Worm (Caenorhabditis elegans) whole organism, young adult: ENCODE measurements around the gene C56G2.15.

Source experiments
- B0019.2 ChIP-seq: fragments of 200-800 bp; sonication (Bioruptor generic); conservative IDR thresholded peaks from 2 replicates; pipeline ENCODE4 v1.3.6; 2022; ENCODE audit warnings: missing genetic modification reagents, missing genetic modification characterization, missing compliant biosample characterization
- F10E7.11 ChIP-seq: sonication (generic microtip); optimal IDR thresholded peaks from 2 replicates; lab custom pipeline; 2017; ENCODE audit warnings: mild to moderate bottlenecking, missing genetic modification characterization, moderate library complexity, missing compliant biosample characterization
- F37B4.10 ChIP-seq: fragments of 200-800 bp; sonication (Bioruptor generic); IDR thresholded peaks from 2 replicates; pipeline ENCODE4 v1.3.6; 2022; ENCODE audit warnings: missing genetic modification characterization, missing compliant biosample characterization
- F52B5.7 ChIP-seq: sonication (generic microtip); optimal IDR thresholded peaks from 2 replicates; lab custom pipeline; 2016; ENCODE audit warnings: mild to moderate bottlenecking, missing genetic modification characterization, missing compliant biosample characterization
- T07F8.4 ChIP-seq: sonication (generic microtip); optimal IDR thresholded peaks from 2 replicates; lab custom pipeline; 2016; ENCODE audit warnings: mild to moderate bottlenecking, missing genetic modification characterization, moderate library complexity, missing compliant biosample characterization
- Y56A3A.18 ChIP-seq: fragments of 200-800 bp; sonication (Bioruptor generic); IDR thresholded peaks from 2 replicates; pipeline ENCODE4 v1.3.6; 2022; ENCODE audit warnings: missing genetic modification reagents, missing genetic modification characterization, missing compliant biosample characterization
- Y79H2A.3 ChIP-seq: fragments of 200-800 bp; sonication (Bioruptor generic); conservative IDR thresholded peaks from 2 replicates; pipeline ENCODE4 v1.3.6; 2022; ENCODE audit warnings: missing genetic modification reagents, missing genetic modification characterization, missing compliant biosample characterization
- akir-1 ChIP-seq: fragments of 200-800 bp; sonication (Bioruptor generic); optimal IDR thresholded peaks from 2 replicates; lab custom pipeline; 2018; ENCODE audit warnings: mild to moderate bottlenecking, missing genetic modification characterization, moderate library complexity, missing compliant biosample characterization
- attf-5 ChIP-seq: fragments of 200-800 bp; sonication (Bioruptor generic); optimal IDR thresholded peaks from 2 replicates; lab custom pipeline; 2018; ENCODE audit warnings: mild to moderate bottlenecking, missing genetic modification characterization, missing compliant biosample characterization
- attf-6 ChIP-seq: fragments of 200-800 bp; sonication (Bioruptor generic); IDR thresholded peaks from 2 replicates; pipeline ENCODE4 v1.3.6; 2022; ENCODE audit warnings: missing genetic modification reagents, missing genetic modification characterization, missing compliant biosample characterization
- cebp-1 ChIP-seq, 2 experiments: fragments of 200-800 bp in 1 of 2; sonication (Bioruptor generic) in 1 of 2; sonication (generic microtip) in 1 of 2; IDR thresholded peaks in 1 of 2; optimal IDR thresholded peaks in 1 of 2; 2 replicates each; pipeline versions ENCODE4 v1.3.6 to Lab custom; 2017 to 2022; ENCODE audit warnings: missing compliant biosample characterization in 2 of 2, missing genetic modification characterization in 2 of 2, mild to moderate bottlenecking in 1 of 2, missing genetic modification reagents in 1 of 2, moderate library complexity in 1 of 2
- chd-7 ChIP-seq: sonication (generic microtip); optimal IDR thresholded peaks from 2 replicates; lab custom pipeline; 2016; ENCODE audit warnings: mild to moderate bottlenecking, missing genetic modification characterization, moderate library complexity, missing compliant biosample characterization
- dpff-1 ChIP-seq: sonication (generic microtip); optimal IDR thresholded peaks from 2 replicates; lab custom pipeline; 2017; ENCODE audit warnings: mild to moderate bottlenecking, missing genetic modification characterization, missing compliant biosample characterization
- efl-1 ChIP-seq: fragments of 150-350 bp; optimal IDR thresholded peaks from 2 replicates; lab custom pipeline; 2014; ENCODE audit warnings: missing biosample characterization, missing genetic modification reagents, missing genetic modification characterization
- egrh-3 ChIP-seq: fragments of 200-800 bp; sonication (Bioruptor generic); IDR thresholded peaks from 2 replicates; pipeline ENCODE4 v1.3.6; 2022; ENCODE audit warnings: missing genetic modification reagents, missing genetic modification characterization, missing compliant biosample characterization
- ets-4 ChIP-seq: fragments of 200-800 bp; sonication (Bioruptor generic); optimal IDR thresholded peaks from 2 replicates; lab custom pipeline; 2018; ENCODE audit warnings: mild to moderate bottlenecking, missing genetic modification characterization, missing compliant biosample characterization
- fkh-3 ChIP-seq: sonication (generic microtip); optimal IDR thresholded peaks from 2 replicates; lab custom pipeline; 2016; ENCODE audit warnings: mild to moderate bottlenecking, missing genetic modification characterization, missing compliant biosample characterization
- let-607 ChIP-seq, 2 experiments: fragments of 200-800 bp in 1 of 2; sonication (Bioruptor generic) in 1 of 2; sonication (generic microtip) in 1 of 2; optimal IDR thresholded peaks; 2 replicates each; lab custom pipeline; 2016 to 2018; ENCODE audit warnings: mild to moderate bottlenecking in 2 of 2, missing compliant biosample characterization in 2 of 2, missing genetic modification characterization in 2 of 2, moderate library complexity in 2 of 2, missing genotype in 1 of 2
- lin-26 ChIP-seq: fragments of 200-800 bp; sonication (Bioruptor generic); IDR thresholded peaks from 2 replicates; pipeline ENCODE4 v1.3.6; 2022; ENCODE audit warnings: missing genetic modification reagents, missing genetic modification characterization, missing compliant biosample characterization
- lin-40 ChIP-seq: sonication (generic microtip); optimal IDR thresholded peaks from 2 replicates; lab custom pipeline; 2016; ENCODE audit warnings: missing genetic modification characterization, mild to moderate bottlenecking, missing compliant biosample characterization, missing genotype, missing genetic modification reagents
- lsl-1 ChIP-seq: fragments of 200-800 bp; sonication (Bioruptor generic); optimal IDR thresholded peaks from 2 replicates; lab custom pipeline; 2018; ENCODE audit warnings: mild to moderate bottlenecking, missing genetic modification characterization, moderate library complexity, missing compliant biosample characterization
- nhr-120 ChIP-seq: fragments of 200-800 bp; sonication (Bioruptor generic); IDR thresholded peaks from 2 replicates; pipeline ENCODE4 v1.3.6; 2022; ENCODE audit warnings: missing genetic modification characterization, missing compliant biosample characterization
- nhr-27 ChIP-seq: fragments of 200-800 bp; sonication (Bioruptor generic); optimal IDR thresholded peaks from 2 replicates; lab custom pipeline; 2018; ENCODE audit warnings: mild to moderate bottlenecking, missing genetic modification characterization, moderate library complexity, missing compliant biosample characterization
- nhr-80 ChIP-seq: sonication (generic microtip); optimal IDR thresholded peaks from 2 replicates; lab custom pipeline; 2016; ENCODE audit warnings: missing genetic modification characterization, missing compliant biosample characterization
- repo-1 ChIP-seq: sonication (generic microtip); optimal IDR thresholded peaks from 2 replicates; lab custom pipeline; 2017; ENCODE audit warnings: mild to moderate bottlenecking, missing genetic modification characterization, missing compliant biosample characterization
- sea-2 ChIP-seq: fragments of 200-800 bp; sonication (Bioruptor generic); IDR thresholded peaks from 2 replicates; pipeline ENCODE4 v1.3.6; 2022; ENCODE audit warnings: missing genetic modification characterization, missing compliant biosample characterization
- snpc-1.1 ChIP-seq: sonication (generic microtip); optimal IDR thresholded peaks from 2 replicates; lab custom pipeline; 2017; ENCODE audit warnings: missing genetic modification characterization, mild to moderate bottlenecking, missing compliant biosample characterization, antibody characterized with exemption, moderate library complexity, missing genotype, missing genetic modification reagents; ENCODE audit not compliant: insufficient read depth
- somi-1 ChIP-seq: fragments of 200-800 bp; sonication (Bioruptor generic); optimal IDR thresholded peaks from 2 replicates; lab custom pipeline; 2018; ENCODE audit warnings: mild to moderate bottlenecking, missing genetic modification characterization, missing compliant biosample characterization
- unc-62 ChIP-seq: fragments of 150-350 bp; optimal IDR thresholded peaks from 2 replicates; lab custom pipeline; 2014; ENCODE audit warnings: missing biosample characterization, missing genetic modification reagents, missing genetic modification characterization
- xnd-1 ChIP-seq: sonication (generic microtip); optimal IDR thresholded peaks from 2 replicates; lab custom pipeline; 2016; ENCODE audit warnings: missing genotype, missing genetic modification reagents, missing genetic modification characterization, missing compliant biosample characterization
- ztf-25 ChIP-seq: fragments of 200-800 bp; sonication (Bioruptor generic); IDR thresholded peaks from 2 replicates; pipeline ENCODE4 v1.3.6; 2022; ENCODE audit warnings: missing genetic modification reagents, missing genetic modification characterization, missing compliant biosample characterization
- ztf-26 ChIP-seq: sonication (generic microtip); optimal IDR thresholded peaks from 2 replicates; lab custom pipeline; 2017; ENCODE audit warnings: missing genetic modification characterization, missing compliant biosample characterization
- ztf-3 ChIP-seq: fragments of 200-800 bp; sonication (Bioruptor generic); optimal IDR thresholded peaks from 2 replicates; lab custom pipeline; 2018; ENCODE audit warnings: mild to moderate bottlenecking, missing genetic modification characterization, missing compliant biosample characterization

C56G2.15 gene

DNA sequence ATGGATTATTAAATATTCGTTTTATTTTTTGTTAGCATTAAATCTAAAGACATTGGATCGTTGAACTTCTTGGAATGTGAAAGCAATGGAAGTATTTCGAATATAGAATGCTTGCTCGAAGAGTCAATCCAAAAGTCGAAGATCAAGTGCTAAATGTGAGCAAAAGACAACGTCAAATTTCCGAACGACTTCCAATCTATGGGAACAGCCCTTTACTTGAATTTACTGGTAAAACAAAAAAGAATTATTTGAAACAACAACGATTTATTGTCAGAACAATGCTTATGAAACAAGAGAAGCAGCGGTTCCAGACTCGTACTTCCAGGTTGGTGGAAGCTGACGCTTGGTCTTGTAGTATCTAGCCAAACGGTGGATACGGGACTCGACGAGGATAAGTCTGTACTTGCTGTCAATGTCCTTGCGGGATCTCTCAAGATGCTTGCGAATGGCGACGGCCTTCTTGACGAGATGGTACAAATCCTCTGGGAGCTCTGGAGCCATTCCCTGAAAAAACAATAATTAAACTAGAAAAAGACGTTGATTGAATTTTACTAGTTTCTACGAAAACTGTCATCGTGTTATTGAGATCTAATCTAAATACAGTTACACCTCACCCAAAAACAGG lies 6.3 kb upstream of the C56G2.15 start (continued):
- TF ChIP-seq T07F8.4 (tag; lab: Kevin White, UChicago) (peak; percentile 51), F37B4.10 (GFP tag; lab: Robert Waterston, UW) (0 out of 2 replicates have a peak, but pooled peaks have one; percentile 33), fkh-3 (no peak), chd-7 (tag; lab: Kevin White, UChicago) (peak; percentile 16), akir-1 (GFP tag; lab: Kevin White, UChicago) (no peak), dpff-1 (tag; lab: Kevin White, UChicago) (no peak), egrh-3 (GFP tag; lab: Robert Waterston, UW) (no peak)

DNA sequence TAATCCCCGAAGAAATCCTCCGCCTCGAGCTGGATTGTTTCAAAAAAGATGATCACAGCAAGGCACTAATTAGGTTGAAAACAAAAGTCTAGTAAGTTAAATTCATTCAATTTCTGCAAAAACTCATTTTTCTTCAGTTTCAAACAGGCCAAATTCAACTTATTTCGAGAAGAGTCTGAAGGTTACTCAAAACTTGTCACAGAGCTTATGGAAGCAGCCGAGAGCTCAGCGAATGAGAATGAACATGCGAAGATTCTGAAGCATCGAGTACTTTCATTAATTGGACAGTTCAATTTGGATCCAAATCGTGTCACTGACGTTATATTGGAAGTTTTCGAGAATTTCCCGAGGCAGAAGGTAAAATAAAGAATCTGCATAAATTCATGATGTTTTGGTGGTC lies 825 bp upstream of the C56G2.15 start:
- no peak for TF ChIP-seq fkh-3
- TF ChIP-seq repo-1 (tag; lab: Kevin White, UChicago), result no peak
- TF ChIP-seq let-607 (tag; optimal IDR thresholded peaks at IDR 0.05; lab: Kevin White, UChicago), result no peak
- no peak for TF ChIP-seq ztf-25
- no peak for TF ChIP-seq Y56A3A.18 (GFP tag; lab: Robert Waterston, UW)
- no peak for TF ChIP-seq nhr-120
- TF ChIP-seq efl-1, result no peak
- no peak for TF ChIP-seq xnd-1 (tag; lab: Kevin White, UChicago)
- no peak for TF ChIP-seq nhr-27 (tag; lab: Kevin White, UChicago)
- no peak for TF ChIP-seq F10E7.11 (tag; lab: Kevin White, UChicago)
- TF ChIP-seq unc-62 (GFP tag; lab: Kevin White, UChicago), result no peak
- no peak for TF ChIP-seq ets-4 (GFP tag; lab: Kevin White, UChicago)
- no peak for TF ChIP-seq F52B5.7
- no peak for TF ChIP-seq attf-6 (GFP tag; lab: Robert Waterston, UW)
- TF ChIP-seq cebp-1 (GFP tag; IDR thresholded peaks at IDR 0.05; lab: Robert Waterston, UW), result no peak
- TF ChIP-seq cebp-1 (tag; optimal IDR thresholded peaks at IDR 0.05; lab: Kevin White, UChicago), result no peak
- no peak for TF ChIP-seq snpc-1.1 (tag; lab: Kevin White, UChicago)

DNA sequence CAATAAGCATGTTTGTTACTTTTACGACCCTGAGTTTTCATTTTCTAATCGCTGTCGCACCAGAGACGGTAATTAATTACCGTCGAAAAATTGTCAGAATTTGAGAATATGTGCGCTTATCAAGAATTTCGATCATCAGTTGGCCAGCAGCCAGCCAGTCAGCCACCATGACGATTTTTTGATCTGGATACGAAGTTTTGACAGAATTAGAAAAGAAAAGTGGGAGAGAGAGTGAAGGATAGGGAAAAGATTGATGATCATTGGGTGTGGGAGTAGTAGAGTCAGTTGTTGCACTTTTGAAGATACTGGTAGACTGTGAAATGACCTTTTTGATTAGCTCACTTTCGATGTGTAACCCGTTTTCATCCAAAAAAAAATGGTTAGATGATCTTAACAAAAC lies 3.3 kb downstream of the C56G2.15 start:
- TF ChIP-seq attf-5 (GFP tag; lab: Kevin White, UChicago) (no peak), lsl-1 (no peak)

DNA sequence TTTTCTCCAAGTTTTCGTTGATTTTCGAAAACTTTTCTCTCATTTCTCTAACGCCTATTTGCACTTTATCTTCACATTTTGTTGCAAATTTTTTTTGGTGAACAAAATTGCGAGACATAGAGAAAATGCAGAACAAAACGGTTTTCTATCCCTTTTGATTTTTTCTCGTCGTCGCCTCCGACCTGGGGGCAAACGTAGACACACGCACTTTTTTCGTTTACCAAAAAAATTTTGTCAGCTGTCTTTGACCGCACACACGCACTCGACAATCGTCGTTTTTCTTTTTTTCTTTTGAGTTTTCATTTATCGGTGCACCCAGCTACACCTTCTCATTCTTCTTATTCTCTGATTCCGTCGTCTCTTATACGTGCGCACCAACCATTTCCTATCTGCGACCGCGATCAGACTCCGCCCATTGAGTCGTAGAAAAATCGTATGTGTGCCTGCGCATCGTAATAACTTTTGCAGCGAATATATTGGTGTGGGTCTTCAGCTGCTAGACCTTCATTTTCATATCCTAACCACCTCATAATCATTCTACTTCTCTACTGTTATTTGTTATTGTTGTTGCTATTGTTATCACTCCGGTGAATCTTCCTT lies 5.3 kb downstream of the C56G2.15 start:
- TF ChIP-seq Y79H2A.3 (GFP tag; lab: Robert Waterston, UW) (no peak), repo-1 (tag; lab: Kevin White, UChicago) (peak; percentile 24), B0019.2 (GFP tag; lab: Robert Waterston, UW) (no peak), somi-1 (GFP tag; lab: Kevin White, UChicago) (peak; percentile 65), nhr-80 (tag; lab: Kevin White, UChicago) (peak; percentile 58), ztf-26 (peak; percentile 61), ztf-3 (GFP tag; lab: Kevin White, UChicago) (no peak), lin-26 (GFP tag; lab: Robert Waterston, UW) (0 out of 2 replicates have a peak, but pooled peaks have one; percentile 28), sea-2 (GFP tag; lab: Robert Waterston, UW) (no peak), T07F8.4 (tag; lab: Kevin White, UChicago) (no peak), lin-40 (tag; lab: Kevin White, UChicago) (peak; percentile 53)
